Fruit fly (Drosophila melanogaster) whole organism, embryonic: ENCODE results near the gene CG43658.
A peak's percentile ranks its signal among the peaks of the same experiment; 100 is the strongest.

ENCODE experiments used
- Atf3 ChIP-seq: fragments of 200-800 bp; sonication (Bioruptor generic); optimal IDR thresholded peaks from 3 replicates; lab custom pipeline; 2016; ENCODE audit warnings: missing biosample characterization, missing genetic modification characterization
- B-H2 ChIP-seq: fragments of 200-800 bp; sonication (Bioruptor generic); optimal IDR thresholded peaks from 2 replicates; lab custom pipeline; 2018; ENCODE audit warnings: missing biosample characterization, mild to moderate bottlenecking, missing genetic modification characterization
- BEAF-32 ChIP-seq: fragments of 200-800 bp; sonication (Bioruptor generic); optimal IDR thresholded peaks from 3 replicates; lab custom pipeline; 2017; ENCODE audit warnings: missing biosample characterization, missing genetic modification characterization, mild to moderate bottlenecking, moderate library complexity, missing genetic modification reagents
- CG11085 ChIP-seq: fragments of 200-800 bp; sonication (Bioruptor generic); IDR thresholded peaks from 2 replicates; pipeline ENCODE4 v1.3.6; 2022; ENCODE audit warnings: missing biosample characterization, missing genetic modification characterization
- CG11560 ChIP-seq: fragments of 200-800 bp; sonication (Bioruptor generic); IDR thresholded peaks from 3 replicates; pipeline ENCODE4 v1.3.6; 2022; ENCODE audit warnings: missing biosample characterization, missing genetic modification characterization
- CG11696 ChIP-seq: fragments of 200-800 bp; sonication (Bioruptor generic); IDR thresholded peaks from 2 replicates; pipeline ENCODE4 v1.3.6; 2022; ENCODE audit warnings: missing biosample characterization, missing genetic modification characterization
- CG12155 ChIP-seq: fragments of 200-800 bp; sonication (Bioruptor generic); optimal IDR thresholded peaks from 3 replicates; lab custom pipeline; 2016; ENCODE audit warnings: missing biosample characterization, missing genetic modification characterization
- CG12236 ChIP-seq: fragments of 200-800 bp; sonication (Bioruptor generic); optimal IDR thresholded peaks from 2 replicates; lab custom pipeline; 2016; ENCODE audit warnings: missing biosample characterization, missing genetic modification characterization
- CG2712 ChIP-seq: fragments of 200-800 bp; optimal IDR thresholded peaks from 3 replicates; lab custom pipeline; 2019; ENCODE audit warnings: missing biosample characterization, mild to moderate bottlenecking, missing genetic modification characterization, moderate library complexity
- CG30020 ChIP-seq: fragments of 200-800 bp; optimal IDR thresholded peaks from 2 replicates; lab custom pipeline; 2019; ENCODE audit warnings: missing biosample characterization, mild to moderate bottlenecking, missing genetic modification characterization, moderate library complexity
- CG31224 ChIP-seq: fragments of 200-800 bp; sonication (Bioruptor generic); IDR thresholded peaks from 2 replicates; pipeline ENCODE4 v1.3.6; 2022; ENCODE audit warnings: missing biosample characterization, missing genetic modification characterization
- CG31441 ChIP-seq: fragments of 200-800 bp; sonication (Bioruptor generic); IDR thresholded peaks from 2 replicates; pipeline ENCODE4 v1.3.6; 2022; ENCODE audit warnings: missing biosample characterization, missing genetic modification characterization
- CG4360 ChIP-seq: fragments of 200-800 bp; sonication (Bioruptor generic); IDR thresholded peaks from 2 replicates; pipeline ENCODE4 v1.3.6; 2022; ENCODE audit warnings: missing biosample characterization, missing genetic modification characterization
- CG4404 ChIP-seq: fragments of 200-800 bp; sonication (Bioruptor generic); IDR thresholded peaks from 2 replicates; pipeline ENCODE4 v1.3.6; 2022; ENCODE audit warnings: missing biosample characterization, missing genetic modification characterization
- CG6813 ChIP-seq: fragments of 200-800 bp; sonication (Bioruptor generic); optimal IDR thresholded peaks from 2 replicates; lab custom pipeline; 2017; ENCODE audit warnings: missing biosample characterization, missing genetic modification characterization, mild to moderate bottlenecking, moderate library complexity, missing genetic modification reagents
- CG7786 ChIP-seq: fragments of 200-800 bp; sonication (Bioruptor generic); optimal IDR thresholded peaks from 2 replicates; lab custom pipeline; 2016; ENCODE audit warnings: missing biosample characterization, missing genetic modification characterization
- CG7987 ChIP-seq: fragments of 200-800 bp; sonication (Bioruptor generic); optimal IDR thresholded peaks from 2 replicates; lab custom pipeline; 2018; ENCODE audit warnings: missing biosample characterization, mild to moderate bottlenecking, missing genetic modification characterization, moderate library complexity
- CG8388 ChIP-seq: fragments of 200-800 bp; sonication (Bioruptor generic); optimal IDR thresholded peaks from 2 replicates; lab custom pipeline; 2019; ENCODE audit warnings: missing biosample characterization, mild to moderate bottlenecking, missing genetic modification characterization, moderate library complexity
- CG8944 ChIP-seq: fragments of 200-800 bp; sonication (Bioruptor generic); optimal IDR thresholded peaks from 3 replicates; lab custom pipeline; 2016; ENCODE audit warnings: missing biosample characterization, missing genetic modification characterization
- CG9817 ChIP-seq: fragments of 200-800 bp; sonication (Bioruptor generic); optimal IDR thresholded peaks from 2 replicates; lab custom pipeline; 2018; ENCODE audit warnings: missing biosample characterization, mild to moderate bottlenecking, missing genetic modification characterization, moderate library complexity
- CG9932 ChIP-seq: fragments of 200-800 bp; sonication (Bioruptor generic); IDR thresholded peaks from 2 replicates; pipeline ENCODE4 v1.3.6; 2022; ENCODE audit warnings: missing biosample characterization, missing genetic modification characterization
- Chrac-16 ChIP-seq: fragments of 200-800 bp; sonication (Bioruptor generic); optimal IDR thresholded peaks from 3 replicates; lab custom pipeline; 2016; ENCODE audit warnings: missing biosample characterization, missing genetic modification characterization
- Ets65A ChIP-seq: fragments of 200-800 bp; sonication (Bioruptor generic); peaks from one replicate; lab custom pipeline; 2016; ENCODE audit warnings: missing biosample characterization, missing genetic modification characterization
- Lhr ChIP-seq: fragments of 200-800 bp; sonication (Bioruptor generic); optimal IDR thresholded peaks from 3 replicates; lab custom pipeline; 2017; ENCODE audit warnings: mild to moderate bottlenecking, missing biosample characterization, missing genetic modification reagents, missing genetic modification characterization
- Oaz ChIP-seq: fragments of 200-800 bp; sonication (Bioruptor generic); IDR thresholded peaks from 2 replicates; pipeline ENCODE4 v1.3.6; 2022; ENCODE audit warnings: missing biosample characterization, missing genetic modification characterization
- Taf1 ChIP-seq: fragments of 200-800 bp; sonication (Bioruptor generic); IDR thresholded peaks from 2 replicates; pipeline ENCODE4 v1.3.6; 2022; ENCODE audit warnings: missing biosample characterization, missing genetic modification characterization
- ase ChIP-seq: fragments of 200-800 bp; sonication (Bioruptor generic); IDR thresholded peaks from 3 replicates; pipeline ENCODE4 v1.3.6; 2022; ENCODE audit warnings: missing biosample characterization, missing genetic modification characterization
- az2 ChIP-seq: fragments of 200-800 bp; sonication (Bioruptor generic); optimal IDR thresholded peaks from 3 replicates; lab custom pipeline; 2016; ENCODE audit warnings: missing biosample characterization, missing genetic modification characterization
- cad ChIP-seq: fragments of >200 bp; optimal IDR thresholded peaks from 2 replicates; lab custom pipeline; 2017; ENCODE audit warnings: missing biosample characterization, missing genetic modification characterization
- chinmo ChIP-seq: fragments of 200-800 bp; sonication (Bioruptor generic); IDR thresholded peaks from 4 replicates; pipeline ENCODE4 v1.3.6; 2022; ENCODE audit warnings: missing biosample characterization, missing genetic modification characterization; ENCODE audit not compliant: partially characterized antibody
- cwo ChIP-seq: fragments of 200-800 bp; sonication (Bioruptor generic); optimal IDR thresholded peaks from 3 replicates; lab custom pipeline; 2017; ENCODE audit warnings: missing biosample characterization, missing genetic modification characterization, mild to moderate bottlenecking, moderate library complexity, missing genetic modification reagents
- da ChIP-seq: fragments of 200-800 bp; sonication (Bioruptor generic); optimal IDR thresholded peaks from 2 replicates; lab custom pipeline; 2016; ENCODE audit warnings: missing biosample characterization, missing genetic modification characterization
- dati ChIP-seq: fragments of 200-800 bp; sonication (Bioruptor generic); IDR thresholded peaks from 2 replicates; pipeline ENCODE4 v1.3.6; 2022; ENCODE audit warnings: missing biosample characterization, missing genetic modification characterization
- dmrt11E ChIP-seq: fragments of 200-800 bp; sonication (Bioruptor generic); optimal IDR thresholded peaks from 3 replicates; lab custom pipeline; 2018; ENCODE audit warnings: missing biosample characterization, mild to moderate bottlenecking, missing genetic modification characterization, moderate library complexity
- esg ChIP-seq: fragments of 200-800 bp; sonication (Bioruptor generic); conservative IDR thresholded peaks from 2 replicates; pipeline ENCODE4 v1.3.6; 2022; ENCODE audit warnings: missing biosample characterization, missing genetic modification characterization
- exex ChIP-seq: fragments of 200-800 bp; sonication (Bioruptor generic); optimal IDR thresholded peaks from 4 replicates; lab custom pipeline; 2018; ENCODE audit warnings: missing biosample characterization, mild to moderate bottlenecking, missing genetic modification characterization, moderate library complexity
- fd3F ChIP-seq: fragments of 200-800 bp; sonication (Bioruptor generic); optimal IDR thresholded peaks from 2 replicates; lab custom pipeline; 2018; ENCODE audit warnings: missing biosample characterization, mild to moderate bottlenecking, missing genetic modification characterization, moderate library complexity
- fru ChIP-seq: fragments of >200 bp; optimal IDR thresholded peaks from 2 replicates; lab custom pipeline; 2017
- grn ChIP-seq: fragments of 200-800 bp; sonication (Bioruptor generic); optimal IDR thresholded peaks from 3 replicates; lab custom pipeline; 2017; ENCODE audit warnings: missing biosample characterization, missing genetic modification characterization
- hb ChIP-seq: fragments of 200-800 bp; sonication (Bioruptor generic); IDR thresholded peaks from 3 replicates; pipeline ENCODE4 v1.3.6; 2022; ENCODE audit warnings: missing biosample characterization, missing genetic modification characterization; ENCODE audit not compliant: partially characterized antibody
- kay ChIP-seq: fragments of 200-800 bp; sonication (Bioruptor generic); optimal IDR thresholded peaks from 2 replicates; lab custom pipeline; 2016; ENCODE audit warnings: missing biosample characterization, missing genetic modification characterization
- nmo ChIP-seq: fragments of 200-800 bp; sonication (Bioruptor generic); optimal IDR thresholded peaks from 2 replicates; lab custom pipeline; 2018; ENCODE audit warnings: missing biosample characterization, mild to moderate bottlenecking, missing genetic modification characterization, moderate library complexity
- pho ChIP-seq: fragments of 200-800 bp; sonication (Bioruptor generic); optimal IDR thresholded peaks from 2 replicates; lab custom pipeline; 2016; ENCODE audit warnings: missing biosample characterization, missing genetic modification characterization
- pnt ChIP-seq: fragments of 200-800 bp; sonication (Bioruptor generic); optimal IDR thresholded peaks from 3 replicates; lab custom pipeline; 2016; ENCODE audit warnings: missing biosample characterization, missing genetic modification characterization
- pum ChIP-seq: fragments of 200-800 bp; sonication (Bioruptor generic); optimal IDR thresholded peaks from 2 replicates; lab custom pipeline; 2016; ENCODE audit warnings: missing biosample characterization, missing genetic modification characterization
- ranshi ChIP-seq: fragments of 200-800 bp; sonication (Bioruptor generic); IDR thresholded peaks from 2 replicates; pipeline ENCODE4 v1.3.6; 2022; ENCODE audit warnings: missing biosample characterization, missing genetic modification characterization
- sc ChIP-seq, 3 experiments: fragments of >200 bp in 2 of 3; fragments of 200-800 bp in 1 of 3; sonication (Bioruptor generic) in 1 of 3; optimal IDR thresholded peaks; 2 replicates in 2 of 3; 3 replicates in 1 of 3; lab custom pipeline; 2017; ENCODE audit warnings: mild to moderate bottlenecking in 1 of 3, missing biosample characterization in 1 of 3, missing genetic modification characterization in 1 of 3, missing genetic modification reagents in 1 of 3
- slp2 ChIP-seq: fragments of 200-800 bp; sonication (Bioruptor generic); optimal IDR thresholded peaks from 2 replicates; lab custom pipeline; 2016; ENCODE audit warnings: missing biosample characterization, missing genetic modification characterization
- so ChIP-seq: fragments of 200-800 bp; sonication (Bioruptor generic); IDR thresholded peaks from 3 replicates; pipeline ENCODE4 v1.3.6; 2022; ENCODE audit warnings: missing biosample characterization, missing genetic modification characterization
- stc ChIP-seq: fragments of 200-800 bp; sonication (Bioruptor generic); IDR thresholded peaks from 2 replicates; pipeline ENCODE4 v1.3.6; 2022; ENCODE audit warnings: missing biosample characterization, missing genetic modification characterization
- vfl ChIP-seq: fragments of 200-800 bp; sonication (Bioruptor generic); optimal IDR thresholded peaks from 2 replicates; lab custom pipeline; 2016; ENCODE audit warnings: missing biosample characterization, missing genetic modification characterization

Gene CG43658

dm6 chrX:17599330-17599729, 38.4 kb upstream of the CG43658 start, which contains the start of gene X11L (continued):
- peak; percentile 98 for TF ChIP-seq Ets65A
- TF ChIP-seq grn (GFP tag; lab: Kevin White, UChicago) = no peak
- TF ChIP-seq fru = no peak
- peak; percentile 44; the same call in 1 of the 2 replicates for TF ChIP-seq CG11085
- no peak for TF ChIP-seq da (GFP tag; lab: Kevin White, UChicago)
- no peak for TF ChIP-seq CG4360 (GFP tag; lab: Robert Waterston, UW)
- TF ChIP-seq kay = peak; percentile 54
- TF ChIP-seq cwo (GFP tag; lab: Kevin White, UChicago) = peak; percentile 31
- peak; percentile 79 for TF ChIP-seq vfl (GFP tag; lab: Kevin White, UChicago)
- 0 out of 2 replicates have a peak, but pooled peaks have one; percentile 21 for TF ChIP-seq CG11696 (GFP tag; lab: Robert Waterston, UW)
- TF ChIP-seq so (GFP tag; lab: Robert Waterston, UW) = no peak
- peak; percentile 48 for TF ChIP-seq CG2712 (tag; lab: Kevin White, UChicago)
- peak; percentile 84; the same call in 3 of the 4 replicates for TF ChIP-seq chinmo (GFP tag; lab: Robert Waterston, UW)
- TF ChIP-seq Atf3 (GFP tag; lab: Kevin White, UChicago) = peak; percentile 29
- peak; percentile 69 for TF ChIP-seq pum (GFP tag; lab: Kevin White, UChicago)
- peak; percentile 8 for TF ChIP-seq CG6813 (GFP tag; lab: Kevin White, UChicago)
- peak; percentile 85 for TF ChIP-seq hb (GFP tag; lab: Robert Waterston, UW)
- TF ChIP-seq pnt (GFP tag; lab: Kevin White, UChicago) = peak; percentile 66
- TF ChIP-seq pho (GFP tag; lab: Kevin White, UChicago) = peak; percentile 84
- no peak for TF ChIP-seq CG8388 (GFP tag; lab: Kevin White, UChicago)
- peak; percentile 54 for TF ChIP-seq slp2 (GFP tag; lab: Kevin White, UChicago)
- no peak for TF ChIP-seq CG9817 (tag; lab: Kevin White, UChicago)
- TF ChIP-seq Oaz (GFP tag; lab: Robert Waterston, UW) = peak; percentile 10; the same call in 1 of the 2 replicates
- TF ChIP-seq CG7987 (GFP tag; lab: Kevin White, UChicago) = peak; percentile 29
- TF ChIP-seq ase (GFP tag; lab: Robert Waterston, UW) = peak; percentile 53; the same call in 2 of the 3 replicates
- peak; percentile 88 for TF ChIP-seq BEAF-32
- peak; percentile 49 for TF ChIP-seq dmrt11E (tag; lab: Kevin White, UChicago)
- TF ChIP-seq az2 = peak; percentile 72
- TF ChIP-seq exex (tag; lab: Kevin White, UChicago) = no peak
- TF ChIP-seq dati (GFP tag; lab: Robert Waterston, UW) = no peak
- 0 out of 2 replicates have a peak, but pooled peaks have one; percentile 15 for TF ChIP-seq stc (GFP tag; lab: Robert Waterston, UW)
- peak; percentile 84 for TF ChIP-seq CG7786 (GFP tag; lab: Kevin White, UChicago)
- peak; percentile 64 for TF ChIP-seq nmo
- peak; percentile 74 for TF ChIP-seq CG12155 (GFP tag; lab: Kevin White, UChicago)
- no peak for TF ChIP-seq sc (optimal IDR thresholded peaks at IDR 0.05; lab: Kevin White, UChicago)
- no peak for TF ChIP-seq sc (GFP tag; optimal IDR thresholded peaks at IDR 0.05; lab: Kevin White, UChicago)
- 0 out of 2 replicates have a peak, but pooled peaks have one; percentile 11 for TF ChIP-seq CG31224 (GFP tag; lab: Robert Waterston, UW)
- peak; percentile 41; the same call in 1 of the 2 replicates for TF ChIP-seq CG4404
- TF ChIP-seq CG12236 (GFP tag; lab: Kevin White, UChicago) = peak; percentile 37
- peak; percentile 25 for TF ChIP-seq CG30020 (tag; lab: Kevin White, UChicago)
- TF ChIP-seq cad = no peak
- peak; percentile 85 for TF ChIP-seq CG9932 (GFP tag; lab: Robert Waterston, UW)
- TF ChIP-seq esg (GFP tag; lab: Robert Waterston, UW) = peak; percentile 28; the same call in 1 of the 2 replicates
- TF ChIP-seq CG11560 = peak; percentile 74; the same call in 2 of the 3 replicates
- TF ChIP-seq Chrac-16 (GFP tag; lab: Kevin White, UChicago) = peak; percentile 69
- TF ChIP-seq fd3F (GFP tag; lab: Kevin White, UChicago) = no peak
- no peak for TF ChIP-seq CG31441
- peak; percentile 68 for TF ChIP-seq CG8944
- TF ChIP-seq ranshi (GFP tag; lab: Robert Waterston, UW) = peak; percentile 64
- peak; percentile 41; the same call in 1 of the 2 replicates for TF ChIP-seq Taf1 (GFP tag; lab: Robert Waterston, UW)
- TF ChIP-seq Lhr = peak; percentile 36
- peak; percentile 35 for TF ChIP-seq B-H2 (GFP tag; lab: Kevin White, UChicago)
